Worm (Caenorhabditis elegans) whole organism, L4 larva: ENCODE data around the gene T19D2.13.

Source experiments
- ama-1 ChIP-seq: fragments of 150-350 bp; optimal IDR thresholded peaks from 2 replicates; lab custom pipeline; 2014; ENCODE audit warnings: inconsistent platforms, mixed read lengths
- ceh-82 ChIP-seq: sonication (generic microtip); optimal IDR thresholded peaks from 2 replicates; lab custom pipeline; 2017; ENCODE audit warnings: missing biosample characterization, missing genetic modification characterization
- jun-1 ChIP-seq: fragments of 150-350 bp; optimal IDR thresholded peaks from 2 replicates; lab custom pipeline; 2014; ENCODE audit warnings: missing biosample characterization, missing genetic modification reagents, missing genetic modification characterization
- nhr-237 ChIP-seq: sonication (generic microtip); optimal IDR thresholded peaks from 2 replicates; lab custom pipeline; 2017; ENCODE audit warnings: missing biosample characterization, missing genetic modification characterization
- nhr-25 ChIP-seq: sonication (generic microtip); optimal IDR thresholded peaks from 2 replicates; lab custom pipeline; 2017; ENCODE audit warnings: missing genetic modification characterization, mild to moderate bottlenecking, missing compliant biosample characterization, antibody characterized with exemption, moderate library complexity, borderline replicate concordance; ENCODE audit not compliant: insufficient read depth
- pha-4 ChIP-seq, 2 experiments: fragments of 150-350 bp in 1 of 2; fragments of 200-800 bp in 1 of 2; sonication (Bioruptor generic) in 1 of 2; IDR thresholded peaks in 1 of 2; optimal IDR thresholded peaks in 1 of 2; 2 replicates each; pipeline versions ENCODE4 v1.3.6 to Lab custom; 2014 to 2022; ENCODE audit warnings: missing genetic modification characterization in 2 of 2, missing genetic modification reagents in 2 of 2, missing biosample characterization in 1 of 2, missing compliant biosample characterization in 1 of 2
- unc-62 ChIP-seq, 3 experiments: fragments of 150-350 bp in 1 of 3; sonication (generic microtip); optimal IDR thresholded peaks in 2 of 3; peaks in 1 of 3; 1 replicate in 1 of 3; 2 replicates in 2 of 3; lab custom pipeline; 2014 to 2017; ENCODE audit warnings: missing biosample characterization in 3 of 3, missing genetic modification characterization in 3 of 3, missing genetic modification reagents in 3 of 3, missing genotype in 1 of 3
- zip-2 ChIP-seq: fragments of 150-350 bp; optimal IDR thresholded peaks from 2 replicates; lab custom pipeline; 2014; ENCODE audit warnings: missing biosample characterization, missing genetic modification characterization
- ztf-11 ChIP-seq: fragments of 150-350 bp; optimal IDR thresholded peaks from 2 replicates; lab custom pipeline; 2014; ENCODE audit warnings: missing biosample characterization, missing genetic modification characterization

DNA sequence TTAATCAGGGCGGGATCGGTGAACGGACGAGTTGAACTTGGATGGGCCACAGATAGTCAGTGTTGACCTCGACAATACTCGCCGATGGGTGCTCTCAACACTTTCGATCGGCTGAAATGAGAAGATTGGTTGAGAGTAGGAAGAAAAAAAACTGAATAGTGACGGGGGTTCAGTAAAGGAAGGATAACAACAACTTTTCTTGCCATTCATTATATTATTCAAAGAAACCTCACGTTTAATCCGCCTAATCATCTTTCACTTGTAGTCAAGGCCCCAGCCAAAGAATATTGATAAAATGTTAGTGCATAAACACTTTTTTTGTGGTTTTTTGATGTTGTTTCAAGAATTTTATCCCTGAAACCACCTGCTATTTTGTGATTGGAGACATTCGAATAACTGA, at the start of gene T19D2.13:
- TF ChIP-seq zip-2 (tag; lab: Kevin White, UChicago) (no peak), ztf-11 (tag; lab: Kevin White, UChicago) (no peak), nhr-237 (tag; lab: Kevin White, UChicago) (no peak), pha-4 (GFP tag; IDR thresholded peaks at IDR 0.05; lab: Robert Waterston, UW) (no peak), pha-4 (tag; optimal IDR thresholded peaks at IDR 0.05; lab: Kevin White, UChicago) (no peak), jun-1 (tag; lab: Kevin White, UChicago) (no peak), ceh-82 (no peak), unc-62 (GFP tag; optimal IDR thresholded peaks at IDR 0.05 in 1 of 2; lab: Kevin White, UChicago) (peak in 1 of 2 experiments; percentile 82), unc-62 (tag; optimal IDR thresholded peaks at IDR 0.05; lab: Kevin White, UChicago) (no peak), nhr-25 (no peak), ama-1 (lab: Kevin White, UChicago) (no peak)
